Fruit fly (Drosophila melanogaster): ENCODE results near the gene RpL6.

The RpL6 gene

DNA sequence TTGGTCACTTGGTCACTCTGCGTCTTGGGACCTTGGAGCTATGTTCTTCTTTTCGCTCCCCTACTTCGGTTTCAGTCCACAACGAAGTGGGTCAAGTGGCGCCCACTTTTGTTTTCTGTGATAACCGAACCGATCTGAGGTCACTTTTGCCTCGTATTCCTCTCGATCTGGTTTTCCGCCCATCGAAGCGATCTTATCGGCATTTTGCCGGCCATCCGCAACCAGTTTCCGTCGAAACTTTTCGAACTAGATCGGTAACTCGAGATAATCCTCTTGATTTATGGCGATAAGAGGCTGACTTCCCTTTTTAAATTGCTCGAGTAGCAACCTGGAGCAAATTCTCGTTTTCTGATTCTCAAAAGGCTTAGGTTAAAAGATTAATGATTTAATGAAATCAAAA lies 31.4 kb downstream of the RpL6 start:
- TF ChIP-seq sage (GFP tag; optimal IDR thresholded peaks at IDR 0.05) (no peak), Abd-B (GFP tag; optimal IDR thresholded peaks at IDR 0.05) (no peak), Dif (GFP tag; optimal IDR thresholded peaks at IDR 0.05; ENCODE audit: partially characterized antibody) (no peak)

dm6 chr3R:31564164-31564563 lies 31.8 kb downstream of the RpL6 start:
- TF ChIP-seq OdsH (GFP tag; optimal IDR thresholded peaks at IDR 0.05) (no peak), Myc (optimal IDR thresholded peaks at IDR 0.05) (no peak)

dm6 chr3R:31559781-31560180 lies 36.2 kb downstream of the RpL6 start:
- TF ChIP-seq CG32264 (GFP tag; optimal IDR thresholded peaks at IDR 0.05) (no peak), dmrt93B (GFP tag; optimal IDR thresholded peaks at IDR 0.05) (no peak), Hnf4 (GFP tag; optimal IDR thresholded peaks at IDR 0.05) (no peak), Hr78 (GFP tag; optimal IDR thresholded peaks at IDR 0.05) (no peak), pan (optimal IDR thresholded peaks at IDR 0.05) (no peak), dl (GFP tag; optimal IDR thresholded peaks at IDR 0.05; ENCODE audit: insufficient read depth in 1 of 2, partially characterized antibody in 2 of 2) (no peak), tai (GFP tag; optimal IDR thresholded peaks at IDR 0.05) (no peak), h (GFP tag; optimal IDR thresholded peaks at IDR 0.05) (no peak), lola (GFP tag; optimal IDR thresholded peaks at IDR 0.05) (no peak), N (GFP tag; optimal IDR thresholded peaks at IDR 0.05) (no peak), sage (GFP tag; optimal IDR thresholded peaks at IDR 0.05) (no peak)

- TF ChIP-seq HLH106 (tag; optimal IDR thresholded peaks at IDR 0.05), result no peak
- TF ChIP-seq dl (GFP tag; optimal IDR thresholded peaks at IDR 0.05; ENCODE audit: insufficient read depth in 1 of 2, partially characterized antibody in 2 of 2), result no peak
Measured at dm6 chr3R:31558720-31559280, 37.2 kb downstream of the RpL6 start.

DNA sequence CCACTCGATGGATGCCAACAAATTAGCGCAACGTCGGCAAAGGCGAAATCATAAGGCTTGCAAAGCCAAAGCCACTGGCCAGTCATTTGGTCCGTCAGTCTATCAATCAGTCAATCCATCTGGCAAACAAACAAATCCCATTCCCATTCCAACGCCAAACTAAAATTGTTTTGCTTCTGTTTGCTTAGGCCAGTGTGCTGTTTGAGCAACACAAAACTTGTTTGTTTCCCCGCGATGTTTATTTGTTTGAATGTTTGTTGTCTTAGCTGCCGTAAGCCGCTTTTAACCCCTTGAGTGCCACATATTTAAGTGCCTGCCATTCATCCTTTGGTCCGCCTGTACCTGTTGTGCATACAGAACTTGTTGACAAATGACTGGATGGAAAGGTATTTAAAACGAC lies 45.1 kb downstream of the RpL6 start:
- TF ChIP-seq CG32264 (GFP tag; optimal IDR thresholded peaks at IDR 0.05) (no peak), GATAd (GFP tag; optimal IDR thresholded peaks at IDR 0.05) (no peak), Jra (GFP tag; optimal IDR thresholded peaks at IDR 0.05) (no peak), CrebA (GFP tag; optimal IDR thresholded peaks at IDR 0.05; ENCODE audit: borderline replicate concordance) (no peak), Dfd (GFP tag; optimal IDR thresholded peaks at IDR 0.05) (no peak), Hr83 (GFP tag; optimal IDR thresholded peaks at IDR 0.05; ENCODE audit: poor library complexity, severe bottlenecking) (no peak), rgr (GFP tag; optimal IDR thresholded peaks at IDR 0.05) (no peak), OdsH (GFP tag; optimal IDR thresholded peaks at IDR 0.05) (no peak), N (GFP tag; optimal IDR thresholded peaks at IDR 0.05) (no peak), sv (GFP tag; optimal IDR thresholded peaks at IDR 0.05) (no peak), Hnf4 (GFP tag; optimal IDR thresholded peaks at IDR 0.05) (no peak), psq (GFP tag; optimal IDR thresholded peaks at IDR 0.05) (no peak), Vsx2 (GFP tag; optimal IDR thresholded peaks at IDR 0.05; ENCODE audit: partially characterized antibody) (no peak), Hr78 (GFP tag; optimal IDR thresholded peaks at IDR 0.05) (no peak)

dm6 chr3R:31548766-31549510 lies 47.1 kb downstream of the RpL6 start:
- TF ChIP-seq HLH106 (tag; optimal IDR thresholded peaks at IDR 0.05) (no peak), OdsH (GFP tag; optimal IDR thresholded peaks at IDR 0.05) (no peak), Jra (GFP tag; optimal IDR thresholded peaks at IDR 0.05) (no peak), GATAd (GFP tag; optimal IDR thresholded peaks at IDR 0.05) (no peak), lola (GFP tag; optimal IDR thresholded peaks at IDR 0.05) (no peak), usp (GFP tag; optimal IDR thresholded peaks at IDR 0.05) (no peak), Sp1 (GFP tag; optimal IDR thresholded peaks at IDR 0.05) (no peak), Dif (GFP tag; optimal IDR thresholded peaks at IDR 0.05; ENCODE audit: partially characterized antibody) (no peak)
